Worm (Caenorhabditis elegans): Measurements from ENCODE around the gene Y39F10A.3.

DNA sequence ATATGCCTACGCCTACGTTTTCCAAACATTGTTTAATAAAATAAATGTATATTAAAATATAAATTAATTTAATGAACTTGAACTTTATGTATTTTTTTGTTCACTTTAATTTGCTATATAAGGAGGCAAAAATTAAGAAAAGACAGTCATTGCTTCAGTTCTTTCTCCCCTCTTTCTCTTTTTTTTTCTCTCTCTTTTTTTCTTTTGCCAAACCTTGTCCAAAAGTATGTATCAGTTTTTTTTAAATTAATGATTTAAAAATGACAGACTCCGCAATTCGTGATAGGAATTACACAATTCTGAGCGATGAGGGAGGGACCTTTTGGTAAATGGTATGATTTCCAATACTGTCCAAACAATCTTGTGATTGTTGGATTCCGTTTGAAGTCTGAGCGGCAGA, 20.2 kb upstream of the Y39F10A.3 start, which contains the start of gene F46F5.13:
- TF ChIP-seq T22C8.4 (GFP tag; IDR thresholded peaks at IDR 0.05) (no peak), flt-1 (GFP tag; IDR thresholded peaks at IDR 0.05) (no peak), ztf-29 (GFP tag; IDR thresholded peaks at IDR 0.05) (no peak)

All from whole organism, midembryonic.